Worm (Caenorhabditis elegans) whole organism, young adult: ENCODE measurements around the gene C25H3.11.
A peak's percentile ranks its signal among the peaks of the same experiment; 100 is the strongest.
"Not testable (repeated sequence)": the region's sequence is repeated elsewhere in the genome, so short reads cannot be mapped to it uniquely, and the experiment has no call there.

Source experiments
- B0035.1 ChIP-seq: sonication (generic microtip); optimal IDR thresholded peaks from 2 replicates; lab custom pipeline; 2016; ENCODE audit warnings: missing genetic modification characterization, mild to moderate bottlenecking, missing compliant biosample characterization, missing genotype, missing genetic modification reagents
- B0261.1 ChIP-seq: sonication (generic microtip); optimal IDR thresholded peaks from 2 replicates; lab custom pipeline; 2016; ENCODE audit warnings: mild to moderate bottlenecking, missing genetic modification characterization, moderate library complexity, missing compliant biosample characterization
- D2030.7 ChIP-seq: fragments of 200-800 bp; sonication (Bioruptor generic); IDR thresholded peaks from 2 replicates; pipeline ENCODE4 v1.3.6; 2022; ENCODE audit warnings: missing genetic modification reagents, missing genetic modification characterization, missing compliant biosample characterization
- F23B12.7 ChIP-seq: sonication (generic microtip); optimal IDR thresholded peaks from 2 replicates; lab custom pipeline; 2017; ENCODE audit warnings: missing genetic modification characterization, mild to moderate bottlenecking, missing compliant biosample characterization, antibody characterized with exemption, moderate library complexity; ENCODE audit not compliant: insufficient read depth
- F52B5.7 ChIP-seq: sonication (generic microtip); optimal IDR thresholded peaks from 2 replicates; lab custom pipeline; 2016; ENCODE audit warnings: mild to moderate bottlenecking, missing genetic modification characterization, missing compliant biosample characterization
- Y67H2A.10 ChIP-seq: fragments of 200-800 bp; sonication (Bioruptor generic); conservative IDR thresholded peaks from 2 replicates; pipeline ENCODE4 v1.3.6; 2022; ENCODE audit warnings: missing genetic modification reagents, missing genetic modification characterization, missing compliant biosample characterization
- Y95B8A.8 ChIP-seq: fragments of 200-800 bp; sonication (Bioruptor generic); IDR thresholded peaks from 2 replicates; pipeline ENCODE4 v1.3.6; 2022; ENCODE audit warnings: missing genetic modification reagents, missing genetic modification characterization, missing compliant biosample characterization
- akir-1 ChIP-seq: fragments of 200-800 bp; sonication (Bioruptor generic); optimal IDR thresholded peaks from 2 replicates; lab custom pipeline; 2018; ENCODE audit warnings: mild to moderate bottlenecking, missing genetic modification characterization, moderate library complexity, missing compliant biosample characterization
- aptf-3 ChIP-seq: fragments of 200-800 bp; sonication (Bioruptor generic); IDR thresholded peaks from 2 replicates; pipeline ENCODE4 v1.3.6; 2022; ENCODE audit warnings: missing genetic modification characterization, missing compliant biosample characterization
- ccch-3 ChIP-seq: fragments of 200-800 bp; sonication (Bioruptor generic); optimal IDR thresholded peaks from 2 replicates; lab custom pipeline; 2018; ENCODE audit warnings: mild to moderate bottlenecking, missing genetic modification characterization, missing compliant biosample characterization
- cebp-1 ChIP-seq, 2 experiments: fragments of 200-800 bp in 1 of 2; sonication (Bioruptor generic) in 1 of 2; sonication (generic microtip) in 1 of 2; IDR thresholded peaks in 1 of 2; optimal IDR thresholded peaks in 1 of 2; 2 replicates each; pipeline versions ENCODE4 v1.3.6 to Lab custom; 2017 to 2022; ENCODE audit warnings: missing compliant biosample characterization in 2 of 2, missing genetic modification characterization in 2 of 2, mild to moderate bottlenecking in 1 of 2, missing genetic modification reagents in 1 of 2, moderate library complexity in 1 of 2
- ceh-100 ChIP-seq: fragments of 200-800 bp; sonication (Bioruptor generic); IDR thresholded peaks from 2 replicates; pipeline ENCODE4 v1.3.6; 2022; ENCODE audit warnings: missing genetic modification reagents, missing genetic modification characterization, missing compliant biosample characterization
- ceh-40 ChIP-seq: fragments of 200-800 bp; sonication (Bioruptor generic); IDR thresholded peaks from 2 replicates; pipeline ENCODE4 v1.3.6; 2022; ENCODE audit warnings: missing genetic modification characterization, missing compliant biosample characterization
- ceh-79 ChIP-seq: sonication (generic microtip); optimal IDR thresholded peaks from 2 replicates; lab custom pipeline; 2017; ENCODE audit warnings: mild to moderate bottlenecking, missing genetic modification characterization, missing compliant biosample characterization
- ceh-91 ChIP-seq: fragments of 200-800 bp; sonication (Bioruptor generic); IDR thresholded peaks from 2 replicates; pipeline ENCODE4 v1.3.6; 2022; ENCODE audit warnings: missing genetic modification reagents, missing genetic modification characterization, missing compliant biosample characterization
- dpff-1 ChIP-seq: sonication (generic microtip); optimal IDR thresholded peaks from 2 replicates; lab custom pipeline; 2017; ENCODE audit warnings: mild to moderate bottlenecking, missing genetic modification characterization, missing compliant biosample characterization
- hlh-12 ChIP-seq: sonication (generic microtip); optimal IDR thresholded peaks from 2 replicates; lab custom pipeline; 2016; ENCODE audit warnings: missing genetic modification characterization, missing compliant biosample characterization
- lsy-27 ChIP-seq: sonication (generic microtip); optimal IDR thresholded peaks from 2 replicates; lab custom pipeline; 2017; ENCODE audit warnings: missing genetic modification characterization, mild to moderate bottlenecking, missing compliant biosample characterization, antibody characterized with exemption, missing genotype, borderline replicate concordance; ENCODE audit not compliant: insufficient read depth
- madf-8 ChIP-seq: fragments of 200-800 bp; sonication (Bioruptor generic); conservative IDR thresholded peaks from 2 replicates; pipeline ENCODE4 v1.3.6; 2022; ENCODE audit warnings: missing genetic modification reagents, missing genetic modification characterization, missing compliant biosample characterization
- nfya-2 ChIP-seq: fragments of 200-800 bp; sonication (Bioruptor generic); IDR thresholded peaks from 2 replicates; pipeline ENCODE4 v1.3.6; 2022; ENCODE audit warnings: missing genetic modification reagents, missing genetic modification characterization, missing compliant biosample characterization
- nfyb-1 ChIP-seq: fragments of 200-800 bp; sonication (Bioruptor generic); IDR thresholded peaks from 2 replicates; pipeline ENCODE4 v1.3.6; 2022; ENCODE audit warnings: missing genetic modification reagents, missing genetic modification characterization, missing compliant biosample characterization
- rec-8 ChIP-seq, 2 experiments: sonication (generic microtip); optimal IDR thresholded peaks; 2 replicates each; lab custom pipeline; 2016; ENCODE audit warnings: mild to moderate bottlenecking in 2 of 2, missing genetic modification characterization in 2 of 2, missing genetic modification reagents in 2 of 2, missing genotype in 2 of 2, missing biosample characterization in 1 of 2, missing compliant biosample characterization in 1 of 2, moderate library complexity in 1 of 2
- snpc-1.1 ChIP-seq: sonication (generic microtip); optimal IDR thresholded peaks from 2 replicates; lab custom pipeline; 2017; ENCODE audit warnings: missing genetic modification characterization, mild to moderate bottlenecking, missing compliant biosample characterization, antibody characterized with exemption, moderate library complexity, missing genotype, missing genetic modification reagents; ENCODE audit not compliant: insufficient read depth
- snpc-4 ChIP-seq, 5 experiments: fragments of 150-350 bp in 1 of 5; sonication (generic microtip) in 4 of 5; optimal IDR thresholded peaks; 2 replicates each; lab custom pipeline; 2014 to 2018; ENCODE audit warnings: missing genetic modification characterization in 5 of 5, missing biosample characterization in 3 of 5, antibody characterized with exemption in 2 of 5, mild to moderate bottlenecking in 2 of 5, missing compliant biosample characterization in 2 of 5, missing genotype in 2 of 5, moderate library complexity in 2 of 5, missing genetic modification reagents in 1 of 5
- sptf-2 ChIP-seq: fragments of 200-800 bp; sonication (Bioruptor generic); optimal IDR thresholded peaks from 2 replicates; lab custom pipeline; 2018; ENCODE audit warnings: mild to moderate bottlenecking, missing genetic modification characterization, missing compliant biosample characterization
- tbx-9 ChIP-seq: sonication (generic microtip); optimal IDR thresholded peaks from 2 replicates; lab custom pipeline; 2016; ENCODE audit warnings: borderline replicate concordance, missing genetic modification characterization, inconsistent platforms, missing compliant biosample characterization
- tlf-1 ChIP-seq: fragments of 200-800 bp; sonication (Bioruptor generic); optimal IDR thresholded peaks from 2 replicates; lab custom pipeline; 2018; ENCODE audit warnings: mild to moderate bottlenecking, missing genetic modification characterization, missing compliant biosample characterization
- unc-130 ChIP-seq: sonication (generic microtip); optimal IDR thresholded peaks from 2 replicates; lab custom pipeline; 2016; ENCODE audit warnings: missing genetic modification reagents, missing genetic modification characterization, missing compliant biosample characterization
- unc-62 ChIP-seq: fragments of 150-350 bp; optimal IDR thresholded peaks from 2 replicates; lab custom pipeline; 2014; ENCODE audit warnings: missing biosample characterization, missing genetic modification reagents, missing genetic modification characterization
- ztf-22 ChIP-seq: fragments of 200-800 bp; sonication (Bioruptor generic); optimal IDR thresholded peaks from 2 replicates; lab custom pipeline; 2018; ENCODE audit warnings: mild to moderate bottlenecking, missing genetic modification characterization, moderate library complexity, missing compliant biosample characterization
- ztf-26 ChIP-seq: sonication (generic microtip); optimal IDR thresholded peaks from 2 replicates; lab custom pipeline; 2017; ENCODE audit warnings: missing genetic modification characterization, missing compliant biosample characterization

C25H3.11 gene

ce11 chrII:5693893-5694292 lies 5.1 kb upstream of the C25H3.11 start, which contains the start of gene C25H3.3:
TSS of gene C25H3.3 (plus strand) at chrII:5694193.
- no peak for TF ChIP-seq nfya-2 (GFP tag; lab: Robert Waterston, UW)
- no peak for TF ChIP-seq B0035.1
- no peak for TF ChIP-seq Y95B8A.8 (GFP tag; lab: Robert Waterston, UW)
- no peak for TF ChIP-seq ztf-22 (GFP tag; lab: Kevin White, UChicago)
- TF ChIP-seq hlh-12 (tag; lab: Kevin White, UChicago) = no peak
- no peak for TF ChIP-seq tlf-1
- no peak for TF ChIP-seq ztf-26 (tag; lab: Kevin White, UChicago)
- no peak for TF ChIP-seq rec-8 (tag; optimal IDR thresholded peaks at IDR 0.05; lab: Kevin White, UChicago)
- TF ChIP-seq cebp-1 (GFP tag; IDR thresholded peaks at IDR 0.05; lab: Robert Waterston, UW) = no peak
- TF ChIP-seq cebp-1 (tag; optimal IDR thresholded peaks at IDR 0.05; lab: Kevin White, UChicago) = no peak
- TF ChIP-seq sptf-2 = no peak
- no peak for TF ChIP-seq ceh-100 (GFP tag; lab: Robert Waterston, UW)
- no peak for TF ChIP-seq akir-1
- TF ChIP-seq ccch-3 = no peak
- TF ChIP-seq unc-130 = no peak

- TF ChIP-seq snpc-4 (GFP tag; optimal IDR thresholded peaks at IDR 0.05; lab: Kevin White, UChicago) = not testable (repeated sequence)
- TF ChIP-seq snpc-4 (tag; optimal IDR thresholded peaks at IDR 0.05; lab: Kevin White, UChicago) (peak in 2 of 4 experiments; percentile 64 to 82), snpc-1.1 (tag; lab: Kevin White, UChicago) (peak; percentile 56)
- TF ChIP-seq, all 124 proteins: peak for 2; not testable (repeated sequence) for 122
Measured at ce11 chrII:5692919-5693318, 4.1 kb upstream of the C25H3.11 start.

ce11 chrII:5691216-5691771 lies 2.5 kb upstream of the C25H3.11 start, which contains the start of the genes ndub-5 and eif-2D:
TSS of gene ndub-5 (minus strand) at chrII:5691353.
TSS of gene eif-2D (plus strand) at chrII:5691721.
- TF ChIP-seq unc-62 (GFP tag; lab: Kevin White, UChicago) = no peak
- no peak for TF ChIP-seq snpc-4 (GFP tag; optimal IDR thresholded peaks at IDR 0.05; lab: Kevin White, UChicago)
- peak in 1 of 4 experiments; percentile 23 for TF ChIP-seq snpc-4 (tag; optimal IDR thresholded peaks at IDR 0.05; lab: Kevin White, UChicago)
- TF ChIP-seq B0261.1 = no peak
- TF ChIP-seq lsy-27 = no peak
- no peak for TF ChIP-seq ceh-79 (tag; lab: Kevin White, UChicago)
- peak; percentile 2 for TF ChIP-seq snpc-1.1 (tag; lab: Kevin White, UChicago)
- TF ChIP-seq Y67H2A.10 (GFP tag; lab: Robert Waterston, UW) = no peak
- no peak for TF ChIP-seq ceh-91

ce11 chrII:5680703-5681102 lies 8.1 kb downstream of the C25H3.11 start, which contains the start of gene flp-27:
TSS of gene flp-27 (plus strand) at chrII:5681003.
- TF ChIP-seq ceh-40 (no peak), aptf-3 (no peak), F23B12.7 (tag; lab: Kevin White, UChicago) (no peak), nfyb-1 (GFP tag; lab: Robert Waterston, UW) (no peak), tbx-9 (no peak), D2030.7 (GFP tag; lab: Robert Waterston, UW) (no peak), ztf-26 (tag; lab: Kevin White, UChicago) (no peak), F52B5.7 (no peak), ceh-91 (no peak), dpff-1 (tag; lab: Kevin White, UChicago) (no peak), madf-8 (GFP tag; lab: Robert Waterston, UW) (no peak)
